Fruit fly (Drosophila melanogaster) whole organism, embryonic: ENCODE data around the gene CG18649.

Experiments
- CG10209 ChIP-seq: fragments of 200-800 bp; sonication (Bioruptor generic); optimal IDR thresholded peaks from 3 replicates; lab custom pipeline; 2017; ENCODE audit warnings: missing biosample characterization, mild to moderate bottlenecking, missing genetic modification characterization, missing genetic modification reagents
- CG10274 ChIP-seq: fragments of 200-800 bp; sonication (Bioruptor generic); optimal IDR thresholded peaks from 3 replicates; lab custom pipeline; 2017; ENCODE audit warnings: missing biosample characterization, mild to moderate bottlenecking, missing genetic modification characterization
- CG10543 ChIP-seq: fragments of 200-800 bp; sonication (Bioruptor generic); optimal IDR thresholded peaks from 3 replicates; lab custom pipeline; 2017; ENCODE audit warnings: missing biosample characterization, mild to moderate bottlenecking, missing genetic modification characterization, moderate library complexity
- CG12104 ChIP-seq: fragments of 200-800 bp; sonication (Bioruptor generic); optimal IDR thresholded peaks from 3 replicates; lab custom pipeline; 2016; ENCODE audit warnings: missing biosample characterization, missing genetic modification characterization
- CG12236 ChIP-seq: fragments of 200-800 bp; sonication (Bioruptor generic); optimal IDR thresholded peaks from 2 replicates; lab custom pipeline; 2016; ENCODE audit warnings: missing biosample characterization, missing genetic modification characterization
- CG1233 ChIP-seq: fragments of 200-800 bp; sonication (Bioruptor generic); optimal IDR thresholded peaks from 4 replicates; lab custom pipeline; 2018; ENCODE audit warnings: missing biosample characterization, mild to moderate bottlenecking, missing genetic modification characterization
- CG12391 ChIP-seq: fragments of 200-800 bp; sonication (Bioruptor generic); optimal IDR thresholded peaks from 3 replicates; lab custom pipeline; 2018; ENCODE audit warnings: missing biosample characterization, mild to moderate bottlenecking, missing genetic modification characterization, moderate library complexity
- CG12942 ChIP-seq: fragments of 200-800 bp; sonication (Bioruptor generic); optimal IDR thresholded peaks from 3 replicates; lab custom pipeline; 2016; ENCODE audit warnings: missing biosample characterization, missing genetic modification characterization
- CG13296 ChIP-seq: fragments of 200-800 bp; sonication (Bioruptor generic); optimal IDR thresholded peaks from 3 replicates; lab custom pipeline; 2018; ENCODE audit warnings: missing biosample characterization, mild to moderate bottlenecking, missing genetic modification characterization
- CG14014 ChIP-seq: fragments of 200-800 bp; sonication (Bioruptor generic); IDR thresholded peaks from 2 replicates; pipeline ENCODE4 v1.3.6; 2022; ENCODE audit warnings: missing biosample characterization, missing genetic modification characterization
- CG17829 ChIP-seq: fragments of 200-800 bp; optimal IDR thresholded peaks from 2 replicates; lab custom pipeline; 2019; ENCODE audit warnings: missing biosample characterization, mild to moderate bottlenecking, missing genetic modification characterization, moderate library complexity
- CG31224 ChIP-seq: fragments of 200-800 bp; sonication (Bioruptor generic); IDR thresholded peaks from 2 replicates; pipeline ENCODE4 v1.3.6; 2022; ENCODE audit warnings: missing biosample characterization, missing genetic modification characterization
- CG31388 ChIP-seq: fragments of 200-800 bp; sonication (Bioruptor generic); optimal IDR thresholded peaks from 2 replicates; lab custom pipeline; 2016; ENCODE audit warnings: missing biosample characterization, missing genetic modification characterization
- CG3407 ChIP-seq: fragments of 200-800 bp; sonication (Bioruptor generic); optimal IDR thresholded peaks from 2 replicates; lab custom pipeline; 2018; ENCODE audit warnings: missing biosample characterization, mild to moderate bottlenecking, missing genetic modification characterization
- CG34224 ChIP-seq: fragments of 200-800 bp; sonication (Bioruptor generic); IDR thresholded peaks from 3 replicates; pipeline ENCODE4 v1.3.6; 2022; ENCODE audit warnings: missing biosample characterization, missing genetic modification characterization; ENCODE audit not compliant: partially characterized antibody
- CG42726 ChIP-seq: fragments of 200-800 bp; sonication (Bioruptor generic); IDR thresholded peaks from 2 replicates; pipeline ENCODE4 v1.3.6; 2022; ENCODE audit warnings: missing biosample characterization, missing genetic modification characterization; ENCODE audit not compliant: partially characterized antibody
- CG4328 ChIP-seq: fragments of 200-800 bp; sonication (Bioruptor generic); optimal IDR thresholded peaks from 3 replicates; lab custom pipeline; 2017; ENCODE audit warnings: missing biosample characterization, missing genetic modification reagents, missing genetic modification characterization
- CG4617 ChIP-seq: fragments of 200-800 bp; sonication (Bioruptor generic); optimal IDR thresholded peaks from 3 replicates; lab custom pipeline; 2016; ENCODE audit warnings: missing biosample characterization, missing genetic modification characterization, borderline replicate concordance
- CG5180 ChIP-seq: fragments of 200-800 bp; sonication (Bioruptor generic); optimal IDR thresholded peaks from 3 replicates; lab custom pipeline; 2017; ENCODE audit warnings: missing biosample characterization, missing genetic modification characterization, mild to moderate bottlenecking, moderate library complexity, missing genetic modification reagents
- CG5245 ChIP-seq: fragments of 200-800 bp; sonication (Bioruptor generic); optimal IDR thresholded peaks from 3 replicates; lab custom pipeline; 2016; ENCODE audit warnings: missing biosample characterization, missing genetic modification characterization
- CG6272 ChIP-seq: fragments of 200-800 bp; sonication (Bioruptor generic); IDR thresholded peaks from 2 replicates; pipeline ENCODE4 v1.3.6; 2022; ENCODE audit warnings: missing biosample characterization, missing genetic modification characterization
- CG6683 ChIP-seq: fragments of 200-800 bp; sonication (Bioruptor generic); optimal IDR thresholded peaks from 2 replicates; lab custom pipeline; 2017; ENCODE audit warnings: missing biosample characterization, mild to moderate bottlenecking, missing genetic modification characterization, missing genetic modification reagents
- CG9876 ChIP-seq: fragments of 200-800 bp; sonication (Bioruptor generic); optimal IDR thresholded peaks from 2 replicates; lab custom pipeline; 2016; ENCODE audit warnings: missing biosample characterization, missing genetic modification characterization
- D19B ChIP-seq: fragments of 200-800 bp; sonication (Bioruptor generic); optimal IDR thresholded peaks from 2 replicates; lab custom pipeline; 2017; ENCODE audit warnings: missing biosample characterization, mild to moderate bottlenecking, missing genetic modification characterization
- ERR ChIP-seq: fragments of 200-800 bp; sonication (Bioruptor generic); optimal IDR thresholded peaks from 2 replicates; lab custom pipeline; 2016; ENCODE audit warnings: missing biosample characterization, missing genetic modification characterization
- HmgZ ChIP-seq: fragments of 200-800 bp; sonication (Bioruptor generic); optimal IDR thresholded peaks from 2 replicates; lab custom pipeline; 2018; ENCODE audit warnings: missing biosample characterization, mild to moderate bottlenecking, missing genetic modification characterization
- Hr39 ChIP-seq: fragments of >200 bp; optimal IDR thresholded peaks from 2 replicates; lab custom pipeline; 2017
- Lim3 ChIP-seq: fragments of 200-800 bp; sonication (Bioruptor generic); IDR thresholded peaks from 2 replicates; pipeline ENCODE4 v1.3.6; 2022; ENCODE audit warnings: missing biosample characterization, missing genetic modification characterization
- MBD-R2 ChIP-seq: fragments of 200-800 bp; sonication (Bioruptor generic); IDR thresholded peaks from 2 replicates; pipeline ENCODE4 v1.3.6; 2022; ENCODE audit warnings: missing biosample characterization, missing genetic modification characterization
- Nf-YC ChIP-seq: fragments of 200-800 bp; optimal IDR thresholded peaks from 3 replicates; lab custom pipeline; 2019; ENCODE audit warnings: missing biosample characterization, mild to moderate bottlenecking, missing genetic modification characterization, moderate library complexity
- YL-1 ChIP-seq: fragments of 200-800 bp; sonication (Bioruptor generic); optimal IDR thresholded peaks from 3 replicates; lab custom pipeline; 2017; ENCODE audit warnings: missing biosample characterization, mild to moderate bottlenecking, missing genetic modification characterization
- ab ChIP-seq: fragments of 200-800 bp; sonication (Bioruptor generic); optimal IDR thresholded peaks from 2 replicates; lab custom pipeline; 2016; ENCODE audit warnings: missing biosample characterization, missing genetic modification characterization
- ara ChIP-seq: fragments of 200-800 bp; sonication (Bioruptor generic); IDR thresholded peaks from 2 replicates; pipeline ENCODE4 v1.3.6; 2022; ENCODE audit warnings: missing biosample characterization, missing genetic modification characterization
- btn ChIP-seq: fragments of 200-800 bp; sonication (Bioruptor generic); optimal IDR thresholded peaks from 2 replicates; lab custom pipeline; 2016; ENCODE audit warnings: missing biosample characterization, missing genetic modification characterization
- esg ChIP-seq: fragments of 200-800 bp; sonication (Bioruptor generic); conservative IDR thresholded peaks from 2 replicates; pipeline ENCODE4 v1.3.6; 2022; ENCODE audit warnings: missing biosample characterization, missing genetic modification characterization
- h ChIP-seq: fragments of >200 bp; optimal IDR thresholded peaks from 2 replicates; lab custom pipeline; 2017
- ham ChIP-seq: fragments of 200-800 bp; sonication (Bioruptor generic); IDR thresholded peaks from 2 replicates; pipeline ENCODE4 v1.3.6; 2022; ENCODE audit warnings: missing biosample characterization, missing genetic modification characterization
- hb ChIP-seq: fragments of 200-800 bp; sonication (Bioruptor generic); IDR thresholded peaks from 3 replicates; pipeline ENCODE4 v1.3.6; 2022; ENCODE audit warnings: missing biosample characterization, missing genetic modification characterization; ENCODE audit not compliant: partially characterized antibody
- hbn ChIP-seq: fragments of 200-800 bp; sonication (Bioruptor generic); IDR thresholded peaks from 2 replicates; pipeline ENCODE4 v1.3.6; 2022; ENCODE audit warnings: missing biosample characterization, missing genetic modification characterization; ENCODE audit not compliant: partially characterized antibody
- her ChIP-seq: fragments of 200-800 bp; sonication (Bioruptor generic); optimal IDR thresholded peaks from 2 replicates; lab custom pipeline; 2016; ENCODE audit warnings: missing biosample characterization, missing genetic modification characterization
- ken ChIP-seq: fragments of 200-800 bp; sonication (Bioruptor generic); IDR thresholded peaks from 3 replicates; pipeline ENCODE4 v1.3.6; 2022; ENCODE audit warnings: missing biosample characterization, missing genetic modification characterization
- luna ChIP-seq: fragments of 200-800 bp; sonication (Bioruptor generic); optimal IDR thresholded peaks from 2 replicates; lab custom pipeline; 2016; ENCODE audit warnings: missing biosample characterization, missing genetic modification characterization
- mam ChIP-seq: fragments of 200-800 bp; sonication (Bioruptor generic); optimal IDR thresholded peaks from 3 replicates; lab custom pipeline; 2016; ENCODE audit warnings: missing biosample characterization, missing genetic modification characterization
- pb ChIP-seq: fragments of 200-800 bp; sonication (Bioruptor generic); optimal IDR thresholded peaks from 3 replicates; lab custom pipeline; 2016; ENCODE audit warnings: missing biosample characterization, missing genetic modification characterization
- rib ChIP-seq: fragments of 200-800 bp; sonication (Bioruptor generic); IDR thresholded peaks from 2 replicates; pipeline ENCODE4 v1.3.6; 2022; ENCODE audit warnings: missing biosample characterization, missing genetic modification characterization
- salm ChIP-seq: fragments of 200-800 bp; sonication (Bioruptor generic); optimal IDR thresholded peaks from 2 replicates; lab custom pipeline; 2018; ENCODE audit warnings: missing biosample characterization, mild to moderate bottlenecking, missing genetic modification characterization
- so ChIP-seq: fragments of 200-800 bp; sonication (Bioruptor generic); IDR thresholded peaks from 3 replicates; pipeline ENCODE4 v1.3.6; 2022; ENCODE audit warnings: missing biosample characterization, missing genetic modification characterization
- sug ChIP-seq: fragments of 200-800 bp; optimal IDR thresholded peaks from 2 replicates; lab custom pipeline; 2019; ENCODE audit warnings: missing biosample characterization, mild to moderate bottlenecking, missing genetic modification characterization, moderate library complexity
- zen ChIP-seq: fragments of 200-800 bp; sonication (Bioruptor generic); optimal IDR thresholded peaks from 3 replicates; lab custom pipeline; 2018; ENCODE audit warnings: missing biosample characterization, mild to moderate bottlenecking, missing genetic modification characterization, moderate library complexity
- zfh2 ChIP-seq: fragments of 200-800 bp; sonication (Bioruptor generic); optimal IDR thresholded peaks from 2 replicates; lab custom pipeline; 2016; ENCODE audit warnings: missing biosample characterization, missing genetic modification characterization

Gene CG18649

DNA sequence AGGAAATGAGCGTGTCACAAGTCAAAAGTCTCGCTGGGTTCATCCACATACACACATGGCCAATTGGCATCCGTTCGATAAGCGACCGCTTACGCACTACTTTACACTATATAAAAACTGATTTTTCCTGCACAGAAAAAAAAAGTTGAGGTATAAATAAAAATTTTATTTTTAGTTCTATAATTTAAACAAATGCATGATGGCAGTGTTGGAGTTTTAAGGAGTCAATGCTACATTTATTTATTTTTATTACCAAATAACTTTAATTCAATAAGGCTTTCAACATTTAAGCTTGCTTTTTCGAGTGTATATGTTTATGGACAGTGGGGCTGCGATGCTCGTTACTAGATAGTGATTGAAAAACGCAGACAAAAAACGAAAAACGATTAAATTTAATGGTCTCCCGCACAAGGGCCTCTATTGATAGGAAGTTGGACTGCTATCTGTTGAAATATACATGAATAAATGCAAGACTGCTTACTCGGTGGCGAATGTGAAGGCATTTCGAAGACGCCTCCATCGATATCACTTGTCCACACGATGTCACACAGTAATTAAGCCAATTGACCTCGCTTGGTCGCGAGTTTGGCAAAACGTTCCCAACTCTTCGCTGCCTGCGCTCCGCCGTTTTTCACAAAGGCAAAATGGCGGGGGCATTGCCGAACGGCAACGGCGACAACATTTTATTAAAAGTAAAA lies 42.1 kb downstream of the CG18649 start:
- TF ChIP-seq CG4617 (GFP tag; lab: Kevin White, UChicago) = peak; percentile 18
- TF ChIP-seq zfh2 (GFP tag; lab: Kevin White, UChicago) = no peak
- peak; percentile 57 for TF ChIP-seq Nf-YC (tag; lab: Kevin White, UChicago)
- peak; percentile 62 for TF ChIP-seq CG3407 (GFP tag; lab: Kevin White, UChicago)
- peak; percentile 65; the same call in 2 of the 3 replicates for TF ChIP-seq ken (GFP tag; lab: Robert Waterston, UW)
- TF ChIP-seq D19B (GFP tag; lab: Kevin White, UChicago) = peak; percentile 4
- no peak for TF ChIP-seq hbn (GFP tag; lab: Robert Waterston, UW)
- peak; percentile 69; the same call in 1 of the 3 replicates for TF ChIP-seq so (GFP tag; lab: Robert Waterston, UW)
- peak; percentile 45 for TF ChIP-seq CG10209 (GFP tag; lab: Kevin White, UChicago)
- TF ChIP-seq CG12391 (tag; lab: Kevin White, UChicago) = peak; percentile 85
- peak; percentile 39; the same call in 1 of the 2 replicates for TF ChIP-seq MBD-R2 (GFP tag; lab: Robert Waterston, UW)
- TF ChIP-seq CG17829 = peak; percentile 88
- TF ChIP-seq ab (GFP tag; lab: Kevin White, UChicago) = no peak
- TF ChIP-seq CG4328 = peak; percentile 52
- TF ChIP-seq hb = no peak
- TF ChIP-seq Lim3 (GFP tag; lab: Robert Waterston, UW) = 0 out of 2 replicates have a peak, but pooled peaks have one; percentile 63
- TF ChIP-seq CG10543 (GFP tag; lab: Kevin White, UChicago) = peak; percentile 7
- TF ChIP-seq salm (tag; lab: Kevin White, UChicago) = peak; percentile 74
- TF ChIP-seq CG34224 = no peak
- TF ChIP-seq esg (GFP tag; lab: Robert Waterston, UW) = peak; percentile 66
- peak; percentile 58 for TF ChIP-seq CG5245 (GFP tag; lab: Kevin White, UChicago)
- TF ChIP-seq CG5180 (GFP tag; lab: Kevin White, UChicago) = peak; percentile 55
- TF ChIP-seq YL-1 = no peak
- TF ChIP-seq HmgZ = peak; percentile 45
- no peak for TF ChIP-seq Hr39 (lab: Kevin White, UChicago)
- TF ChIP-seq CG14014 (GFP tag; lab: Robert Waterston, UW) = peak; percentile 58; the same call in 1 of the 2 replicates
- TF ChIP-seq her (GFP tag; lab: Kevin White, UChicago) = no peak
- peak; percentile 55 for TF ChIP-seq CG6683 (GFP tag; lab: Kevin White, UChicago)
- TF ChIP-seq h (lab: Kevin White, UChicago) = no peak
- peak; percentile 2 for TF ChIP-seq CG10274 (GFP tag; lab: Kevin White, UChicago)
- no peak for TF ChIP-seq ham
- TF ChIP-seq CG42726 = no peak
- TF ChIP-seq CG1233 (GFP tag; lab: Kevin White, UChicago) = peak; percentile 74
- no peak for TF ChIP-seq CG12236 (GFP tag; lab: Kevin White, UChicago)
- TF ChIP-seq pb (GFP tag; lab: Kevin White, UChicago) = no peak
- no peak for TF ChIP-seq btn
- peak; percentile 71 for TF ChIP-seq CG13296 (GFP tag; lab: Kevin White, UChicago)
- TF ChIP-seq CG9876 = no peak
- peak; percentile 5 for TF ChIP-seq mam
- TF ChIP-seq luna (GFP tag; lab: Kevin White, UChicago) = no peak
- no peak for TF ChIP-seq ERR (GFP tag; lab: Kevin White, UChicago)
- peak; percentile 37; the same call in 1 of the 2 replicates for TF ChIP-seq CG6272
- peak; percentile 77 for TF ChIP-seq zen (tag; lab: Kevin White, UChicago)
- TF ChIP-seq CG31388 (GFP tag; lab: Kevin White, UChicago) = peak; percentile 74
- TF ChIP-seq CG12104 (GFP tag; lab: Kevin White, UChicago) = peak; percentile 55
- TF ChIP-seq CG31224 = 0 out of 2 replicates have a peak, but pooled peaks have one; percentile 25
- no peak for TF ChIP-seq rib (GFP tag; lab: Robert Waterston, UW)
- TF ChIP-seq sug (tag; lab: Kevin White, UChicago) = peak; percentile 52
- peak; percentile 68; the same call in 1 of the 2 replicates for TF ChIP-seq ara (GFP tag; lab: Robert Waterston, UW)
- peak; percentile 57 for TF ChIP-seq CG12942
